Worm (Caenorhabditis elegans) whole organism, early embryonic: ENCODE data around the gene C06B8.2.

ENCODE experiments used
- B0310.2 ChIP-seq: sonication (generic microtip); optimal IDR thresholded peaks from 2 replicates; lab custom pipeline; 2016; ENCODE audit warnings: mild to moderate bottlenecking, missing genetic modification characterization, missing compliant biosample characterization
- F13C5.2 ChIP-seq: sonication (generic microtip); optimal IDR thresholded peaks from 2 replicates; lab custom pipeline; 2017; ENCODE audit warnings: mild to moderate bottlenecking, missing genetic modification characterization, inconsistent platforms, missing compliant biosample characterization
- aly-1 ChIP-seq: sonication (generic microtip); optimal IDR thresholded peaks from 2 replicates; lab custom pipeline; 2016; ENCODE audit warnings: missing genetic modification characterization, missing compliant biosample characterization
- ama-1 ChIP-seq: fragments of 150-350 bp; optimal IDR thresholded peaks from 2 replicates; lab custom pipeline; 2014
- ceh-36 ChIP-seq: sonication (generic microtip); optimal IDR thresholded peaks from 2 replicates; lab custom pipeline; 2016; ENCODE audit warnings: missing genetic modification characterization, inconsistent platforms, missing compliant biosample characterization
- flt-1 ChIP-seq: fragments of 200-800 bp; sonication (Bioruptor generic); IDR thresholded peaks from 2 replicates; pipeline ENCODE4 v1.3.6; 2022; ENCODE audit warnings: missing genetic modification characterization, missing compliant biosample characterization
- hmbx-1 ChIP-seq: sonication (generic microtip); optimal IDR thresholded peaks from 2 replicates; lab custom pipeline; 2016; ENCODE audit warnings: mild to moderate bottlenecking, missing genetic modification characterization, missing compliant biosample characterization
- hmg-4 ChIP-seq: fragments of 200-800 bp; sonication (Bioruptor generic); optimal IDR thresholded peaks from 2 replicates; lab custom pipeline; 2018; ENCODE audit warnings: mild to moderate bottlenecking, missing genetic modification characterization, missing compliant biosample characterization
- hnd-1 ChIP-seq: sonication (generic microtip); optimal IDR thresholded peaks from 2 replicates; lab custom pipeline; 2016; ENCODE audit warnings: missing genetic modification characterization, missing compliant biosample characterization
- pes-1 ChIP-seq: fragments of 200-800 bp; sonication (Bioruptor generic); IDR thresholded peaks from 2 replicates; pipeline ENCODE4 v1.3.6; 2022; ENCODE audit warnings: missing genetic modification reagents, missing genetic modification characterization, missing compliant biosample characterization
- tbx-11 ChIP-seq: fragments of 200-800 bp; sonication (Bioruptor generic); IDR thresholded peaks from 2 replicates; pipeline ENCODE4 v1.3.6; 2022; ENCODE audit warnings: missing genetic modification characterization, missing compliant biosample characterization
- tbx-37 ChIP-seq: fragments of 200-800 bp; sonication (Bioruptor generic); conservative IDR thresholded peaks from 2 replicates; pipeline ENCODE4 v1.3.6; 2022; ENCODE audit warnings: missing genetic modification reagents, missing genetic modification characterization, missing compliant biosample characterization
- tra-4 ChIP-seq: sonication (generic microtip); optimal IDR thresholded peaks from 2 replicates; lab custom pipeline; 2017; ENCODE audit warnings: missing genetic modification characterization, missing compliant biosample characterization

- TF ChIP-seq ama-1 (lab: Kevin White, UChicago) (no peak), ceh-36 (tag; lab: Kevin White, UChicago) (no peak), tra-4 (tag; lab: Kevin White, UChicago) (no peak), tbx-11 (no peak), hmg-4 (GFP tag; lab: Kevin White, UChicago) (no peak), aly-1 (tag; lab: Kevin White, UChicago) (no peak), flt-1 (GFP tag; lab: Robert Waterston, UW) (no peak), B0310.2 (tag; lab: Kevin White, UChicago) (no peak), tbx-37 (GFP tag; lab: Robert Waterston, UW) (no peak), pes-1 (GFP tag; lab: Robert Waterston, UW) (no peak), hnd-1 (tag; lab: Kevin White, UChicago) (no peak), hmbx-1 (tag; lab: Kevin White, UChicago) (no peak), F13C5.2 (tag; lab: Kevin White, UChicago) (no peak)
Observed at ce11 chrV:15426944-15427343, 51.6 kb downstream of the C06B8.2 start, which contains the start of gene fbxa-209.
